Fruit fly (Drosophila melanogaster): Measurements from ENCODE around the gene Uch.
A peak's percentile ranks its signal among the peaks of the same experiment; 100 is the strongest.

Gene Uch

DNA sequence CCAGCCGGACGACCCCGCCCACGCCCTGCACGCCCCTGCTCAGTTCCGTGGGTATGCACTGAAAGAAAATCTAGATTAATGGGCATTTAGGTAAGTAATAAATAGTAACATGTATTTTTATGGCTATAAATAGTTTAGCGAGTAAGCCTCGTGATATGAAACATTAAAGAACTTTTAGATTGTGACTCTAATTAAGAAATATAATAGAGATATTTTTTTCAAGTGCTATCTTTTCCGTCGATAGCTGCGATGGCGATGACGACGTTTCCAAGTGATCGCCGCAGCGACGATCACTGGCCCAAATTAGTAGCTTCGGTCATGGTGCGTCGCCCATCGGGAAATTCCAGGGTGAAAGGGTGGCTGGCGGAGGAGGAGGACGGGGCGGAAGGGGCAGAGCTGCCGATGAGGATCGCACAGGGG, 33.9 kb downstream of the Uch start (continued):
- TF ChIP-seq phol (tag; optimal IDR thresholded peaks at IDR 0.05): peak; percentile 94
- TF ChIP-seq caup (GFP tag; optimal IDR thresholded peaks at IDR 0.05; ENCODE audit: severe bottlenecking): peak; percentile 80
- TF ChIP-seq CG14050 (GFP tag; IDR thresholded peaks at IDR 0.05): peak; percentile 80
- TF ChIP-seq Side (GFP tag; optimal IDR thresholded peaks at IDR 0.05): peak; percentile 71
- no peak for TF ChIP-seq Sin3A (optimal IDR thresholded peaks at IDR 0.05)
- peak; percentile 72 for TF ChIP-seq CG11398 (GFP tag; optimal IDR thresholded peaks at IDR 0.05)
- no peak for TF ChIP-seq CG8478 (optimal IDR thresholded peaks at IDR 0.05)
- peak; percentile 80 for TF ChIP-seq jigr1 (GFP tag; IDR thresholded peaks at IDR 0.05)
- TF ChIP-seq CG4328 (GFP tag; optimal IDR thresholded peaks at IDR 0.05): peak; percentile 55
- peak; percentile 76 for TF ChIP-seq CG33557 (GFP tag; optimal IDR thresholded peaks at IDR 0.05)
- TF ChIP-seq Atf3 (GFP tag; optimal IDR thresholded peaks at IDR 0.05): peak; percentile 64
- TF ChIP-seq nmo (GFP tag; optimal IDR thresholded peaks at IDR 0.05): peak; percentile 94
- TF ChIP-seq B-H2 (GFP tag; optimal IDR thresholded peaks at IDR 0.05): no peak
- peak; percentile 90 for TF ChIP-seq run (tag; optimal IDR thresholded peaks at IDR 0.05)
- TF ChIP-seq CG6813 (GFP tag; optimal IDR thresholded peaks at IDR 0.05): peak; percentile 87
- peak; percentile 84 for TF ChIP-seq CG3407 (GFP tag; optimal IDR thresholded peaks at IDR 0.05)
- peak; percentile 75 for TF ChIP-seq CG17802 (tag; optimal IDR thresholded peaks at IDR 0.05)
- no peak for TF ChIP-seq CG14860 (GFP tag; IDR thresholded peaks at IDR 0.05; ENCODE audit: partially characterized antibody)
- peak; percentile 19 for TF ChIP-seq CG7745 (tag; optimal IDR thresholded peaks at IDR 0.05)
- TF ChIP-seq Sry-δ (GFP tag; optimal IDR thresholded peaks at IDR 0.05): peak; percentile 35
- TF ChIP-seq Drgx (GFP tag; IDR thresholded peaks at IDR 0.05): peak; percentile 86
- TF ChIP-seq lola (GFP tag; optimal IDR thresholded peaks at IDR 0.05): peak in 1 of 3 experiments; percentile 93
- TF ChIP-seq Dad (GFP tag; optimal IDR thresholded peaks at IDR 0.05): peak; percentile 85
- TF ChIP-seq CG12744 (GFP tag; optimal IDR thresholded peaks at IDR 0.05): peak; percentile 73
- peak; percentile 84 for TF ChIP-seq CG4730 (GFP tag; IDR thresholded peaks at IDR 0.05)
- peak; percentile 74 for TF ChIP-seq bab2 (GFP tag; optimal IDR thresholded peaks at IDR 0.05)
- peak; percentile 52; the same call in 1 of the 3 replicates for TF ChIP-seq CG6175 (GFP tag; IDR thresholded peaks at IDR 0.05)
- TF ChIP-seq tll (GFP tag; optimal IDR thresholded peaks at IDR 0.05): peak in 1 of 2 experiments; percentile 31
- TF ChIP-seq CG12942 (GFP tag; optimal IDR thresholded peaks at IDR 0.05): peak; percentile 82
- TF ChIP-seq z (GFP tag; IDR thresholded peaks at IDR 0.05): peak; percentile 71; the same call in 2 of the 3 replicates
- peak; percentile 81 for TF ChIP-seq CG17568 (GFP tag; optimal IDR thresholded peaks at IDR 0.05)
- peak; percentile 89 for TF ChIP-seq CG4820 (GFP tag; optimal IDR thresholded peaks at IDR 0.05)
- peak; percentile 75 for TF ChIP-seq TFAM (GFP tag; optimal IDR thresholded peaks at IDR 0.05)
- peak; percentile 67 for TF ChIP-seq gt (GFP tag; IDR thresholded peaks at IDR 0.05)
- TF ChIP-seq mam (GFP tag; optimal IDR thresholded peaks at IDR 0.05): peak; percentile 61
- peak; percentile 51; the same call in 1 of the 4 replicates for TF ChIP-seq chinmo (GFP tag; IDR thresholded peaks at IDR 0.05; ENCODE audit: partially characterized antibody)
- TF ChIP-seq slp2 (GFP tag; optimal IDR thresholded peaks at IDR 0.05): peak; percentile 71
- TF ChIP-seq CG9797 (GFP tag; optimal IDR thresholded peaks at IDR 0.05): peak; percentile 29
- TF ChIP-seq p53 (GFP tag; optimal IDR thresholded peaks at IDR 0.05): peak; percentile 22
- TF ChIP-seq inv (GFP tag; IDR thresholded peaks at IDR 0.05; ENCODE audit: partially characterized antibody): no peak
- TF ChIP-seq CG8388 (GFP tag; optimal IDR thresholded peaks at IDR 0.05): peak; percentile 94
- no peak for TF ChIP-seq Dp (GFP tag; optimal IDR thresholded peaks at IDR 0.05)
- peak; percentile 57; the same call in 1 of the 2 replicates for TF ChIP-seq CG43689 (GFP tag; IDR thresholded peaks at IDR 0.05)
- TF ChIP-seq CG32532 (GFP tag; IDR thresholded peaks at IDR 0.05): peak; percentile 89
- no peak for TF ChIP-seq CG1832 (GFP tag; optimal IDR thresholded peaks at IDR 0.05)
- peak; percentile 84 for TF ChIP-seq CG11093 (GFP tag; IDR thresholded peaks at IDR 0.05)
- peak; percentile 58 for TF ChIP-seq dm (GFP tag; optimal IDR thresholded peaks at IDR 0.05)
- no peak for TF ChIP-seq hkb (optimal IDR thresholded peaks at IDR 0.05)
- TF ChIP-seq hkb (GFP tag; IDR thresholded peaks at IDR 0.05): peak; percentile 95
- TF ChIP-seq Nf-YC (tag; optimal IDR thresholded peaks at IDR 0.05): peak; percentile 64
- TF ChIP-seq CG17912 (GFP tag; optimal IDR thresholded peaks at IDR 0.05): no peak
